Fruit fly (Drosophila melanogaster) S2 (cell line): Measurements from ENCODE around the gene Megf8.

Experiments used
- CG8478 ChIP-seq: fragments of >200 bp; optimal IDR thresholded peaks from 2 replicates; lab custom pipeline; 2018
- CTCF ChIP-seq, 2 experiments: fragments of >200 bp; optimal IDR thresholded peaks; 2 replicates each; lab custom pipeline; 2018

Megf8 gene

dm6 chr2L:8043282-8043668 lies at the start of gene Megf8:
Gene Megf8 (plus strand): TSS chr2L:8043471.
- TF ChIP-seq CTCF (optimal IDR thresholded peaks at IDR 0.05; lab: Kevin White, UChicago) (no peak), CG8478 (lab: Kevin White, UChicago) (no peak)

- TF ChIP-seq CTCF (optimal IDR thresholded peaks at IDR 0.05; lab: Kevin White, UChicago), result no peak
- no peak for TF ChIP-seq CG8478 (lab: Kevin White, UChicago)
These were observed 49.1 kb upstream of the Megf8 start, which contains the start of gene pes for dm6 chr2L:7993984-7994854. Gene pes (minus strand): TSS chr2L:7994184.

- TF ChIP-seq CG8478 (lab: Kevin White, UChicago) (no peak), CTCF (optimal IDR thresholded peaks at IDR 0.05; lab: Kevin White, UChicago) (no peak)
These were observed 45.8 kb upstream of the Megf8 start for dm6 chr2L:7997290-7998079.

dm6 chr2L:7998080-7998457 lies 45.2 kb upstream of the Megf8 start, which contains the start of gene CG7227:
Gene CG7227 (minus strand): TSS chr2L:7998151.
- TF ChIP-seq CTCF (optimal IDR thresholded peaks at IDR 0.05; lab: Kevin White, UChicago) (no peak), CG8478 (lab: Kevin White, UChicago) (no peak)

dm6 chr2L:7998655-7999054 lies 44.6 kb upstream of the Megf8 start, which contains the start of gene Sirup:
Gene Sirup (plus strand): TSS chr2L:7998869.
- peak; percentile 65 to 73 for TF ChIP-seq CTCF (optimal IDR thresholded peaks at IDR 0.05; lab: Kevin White, UChicago)
- TF ChIP-seq CG8478 (lab: Kevin White, UChicago), result no peak

dm6 chr2L:8000578-8001040 lies 42.7 kb upstream of the Megf8 start:
- no peak for TF ChIP-seq CTCF (optimal IDR thresholded peaks at IDR 0.05; lab: Kevin White, UChicago)
- TF ChIP-seq CG8478 (lab: Kevin White, UChicago), result no peak

- TF ChIP-seq CG8478 (lab: Kevin White, UChicago) (no peak), CTCF (optimal IDR thresholded peaks at IDR 0.05; lab: Kevin White, UChicago) (no peak)
These were observed 41.3 kb upstream of the Megf8 start for dm6 chr2L:8001694-8002627.

- no peak for TF ChIP-seq CTCF (optimal IDR thresholded peaks at IDR 0.05; lab: Kevin White, UChicago)
- TF ChIP-seq CG8478 (lab: Kevin White, UChicago), result no peak
These were observed 39.2 kb upstream of the Megf8 start, which contains the start of gene Wwox for dm6 chr2L:8004072-8004471. Gene Wwox (minus strand): TSS chr2L:8004286.

- TF ChIP-seq CTCF (optimal IDR thresholded peaks at IDR 0.05; lab: Kevin White, UChicago) (no peak), CG8478 (lab: Kevin White, UChicago) (no peak)
These were observed 37.2 kb upstream of the Megf8 start for dm6 chr2L:8006038-8006437.

dm6 chr2L:8007160-8007876 lies 36.0 kb upstream of the Megf8 start, which contains the start of gene Spn28Dc:
Gene Spn28Dc (minus strand): TSS chr2L:8007210.
- no peak for TF ChIP-seq CTCF (optimal IDR thresholded peaks at IDR 0.05; lab: Kevin White, UChicago)
- TF ChIP-seq CG8478 (lab: Kevin White, UChicago), result no peak

- TF ChIP-seq CG8478 (lab: Kevin White, UChicago) (no peak), CTCF (optimal IDR thresholded peaks at IDR 0.05; lab: Kevin White, UChicago) (no peak)
These were observed 33.7 kb upstream of the Megf8 start, which contains the start of gene CG12560 for dm6 chr2L:8009283-8010211. Gene CG12560 (minus strand): TSS chr2L:8009477.
